Fruit fly (Drosophila melanogaster) Kc167 (cell line): ENCODE data around the gene Sodh2.

Source experiments
- Myc ChIP-seq: fragments of >200 bp; optimal IDR thresholded peaks from 2 replicates; lab custom pipeline; 2017; ENCODE audit warnings: missing external identifiers
- h ChIP-seq: fragments of >200 bp; optimal IDR thresholded peaks from 3 replicates; lab custom pipeline; 2018; ENCODE audit warnings: missing external identifiers

DNA sequence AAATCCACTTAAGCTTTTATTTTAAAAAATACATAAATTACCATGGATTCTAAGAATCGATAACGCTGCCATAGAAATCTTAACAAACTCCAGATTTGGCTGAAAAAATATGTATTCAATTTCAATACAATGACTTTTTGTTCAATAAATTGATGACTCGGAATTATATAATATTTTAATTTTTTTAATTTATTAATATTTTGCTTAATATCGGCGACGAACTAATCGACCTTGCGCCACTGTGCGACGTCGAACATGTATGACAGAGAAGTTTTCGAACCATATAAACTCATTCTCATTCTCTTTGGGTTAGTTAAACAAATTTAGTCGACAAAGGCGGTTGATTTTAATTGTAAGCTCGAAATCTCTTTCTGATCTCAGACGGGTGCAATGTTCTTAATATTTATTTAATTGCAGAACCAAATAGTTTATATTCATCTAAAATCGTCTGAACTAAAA lies 26.6 kb upstream of the Sodh2 start, which contains the start of gene CG42394:
- no peak for TF ChIP-seq Myc (lab: Kevin White, UChicago)
- TF ChIP-seq h (lab: Kevin White, UChicago): no peak
